Worm (Caenorhabditis elegans) whole organism, young adult: Measurements from ENCODE around the gene Y67D8C.7.

Experiments
- B0035.1 ChIP-seq: sonication (generic microtip); optimal IDR thresholded peaks from 2 replicates; lab custom pipeline; 2016; ENCODE audit warnings: missing genetic modification characterization, mild to moderate bottlenecking, missing compliant biosample characterization, missing genotype, missing genetic modification reagents
- B0261.1 ChIP-seq: sonication (generic microtip); optimal IDR thresholded peaks from 2 replicates; lab custom pipeline; 2016; ENCODE audit warnings: mild to moderate bottlenecking, missing genetic modification characterization, moderate library complexity, missing compliant biosample characterization
- C06A6.2 ChIP-seq: fragments of 200-800 bp; sonication (Bioruptor generic); conservative IDR thresholded peaks from 2 replicates; pipeline ENCODE4 v1.3.6; 2022; ENCODE audit warnings: missing genetic modification characterization, missing compliant biosample characterization
- C17E4.6 ChIP-seq: fragments of 200-800 bp; sonication (Bioruptor generic); IDR thresholded peaks from 2 replicates; pipeline ENCODE4 v1.3.6; 2022; ENCODE audit warnings: missing genetic modification reagents, missing genetic modification characterization, missing compliant biosample characterization
- F33H1.4 ChIP-seq: fragments of 200-800 bp; sonication (Bioruptor generic); IDR thresholded peaks from 2 replicates; pipeline ENCODE4 v1.3.6; 2022; ENCODE audit warnings: missing genetic modification reagents, missing genetic modification characterization, missing compliant biosample characterization
- F39B2.1 ChIP-seq: fragments of 200-800 bp; sonication (Bioruptor generic); IDR thresholded peaks from 2 replicates; pipeline ENCODE4 v1.3.6; 2022; ENCODE audit warnings: missing genetic modification reagents, missing genetic modification characterization, missing compliant biosample characterization
- F49E8.2 ChIP-seq: sonication (generic microtip); optimal IDR thresholded peaks from 3 replicates; lab custom pipeline; 2017; ENCODE audit warnings: missing genetic modification characterization, mild to moderate bottlenecking, missing compliant biosample characterization, antibody characterized with exemption, moderate library complexity; ENCODE audit not compliant: insufficient read depth
- F52B5.7 ChIP-seq: sonication (generic microtip); optimal IDR thresholded peaks from 2 replicates; lab custom pipeline; 2016; ENCODE audit warnings: mild to moderate bottlenecking, missing genetic modification characterization, missing compliant biosample characterization
- F57A8.1 ChIP-seq: fragments of 200-800 bp; sonication (Bioruptor generic); optimal IDR thresholded peaks from 2 replicates; lab custom pipeline; 2018; ENCODE audit warnings: mild to moderate bottlenecking, missing genetic modification characterization, moderate library complexity, missing compliant biosample characterization
- Y53F4B.3 ChIP-seq: fragments of 200-800 bp; sonication (Bioruptor generic); IDR thresholded peaks from 2 replicates; pipeline ENCODE4 v1.3.6; 2022; ENCODE audit warnings: missing genetic modification reagents, missing genetic modification characterization, missing compliant biosample characterization
- Y95B8A.8 ChIP-seq: fragments of 200-800 bp; sonication (Bioruptor generic); IDR thresholded peaks from 2 replicates; pipeline ENCODE4 v1.3.6; 2022; ENCODE audit warnings: missing genetic modification reagents, missing genetic modification characterization, missing compliant biosample characterization
- ZK185.1 ChIP-seq: sonication (generic microtip); optimal IDR thresholded peaks from 2 replicates; lab custom pipeline; 2016; ENCODE audit warnings: mild to moderate bottlenecking, missing genetic modification characterization, missing compliant biosample characterization; ENCODE audit not compliant: poor library complexity, severe bottlenecking
- aptf-2 ChIP-seq: fragments of 200-800 bp; sonication (Bioruptor generic); conservative IDR thresholded peaks from 2 replicates; pipeline ENCODE4 v1.3.6; 2022; ENCODE audit warnings: missing genetic modification reagents, missing genetic modification characterization, missing compliant biosample characterization
- athp-1 ChIP-seq: sonication (generic microtip); optimal IDR thresholded peaks from 2 replicates; lab custom pipeline; 2017; ENCODE audit warnings: mild to moderate bottlenecking, missing genetic modification characterization, missing compliant biosample characterization
- bed-1 ChIP-seq: fragments of 200-800 bp; sonication (Bioruptor generic); IDR thresholded peaks from 2 replicates; pipeline ENCODE4 v1.3.6; 2022; ENCODE audit warnings: missing genetic modification reagents, missing genetic modification characterization, missing compliant biosample characterization
- ccch-3 ChIP-seq: fragments of 200-800 bp; sonication (Bioruptor generic); optimal IDR thresholded peaks from 2 replicates; lab custom pipeline; 2018; ENCODE audit warnings: mild to moderate bottlenecking, missing genetic modification characterization, missing compliant biosample characterization
- ceh-100 ChIP-seq: fragments of 200-800 bp; sonication (Bioruptor generic); IDR thresholded peaks from 2 replicates; pipeline ENCODE4 v1.3.6; 2022; ENCODE audit warnings: missing genetic modification reagents, missing genetic modification characterization, missing compliant biosample characterization
- ceh-27 ChIP-seq: fragments of 200-800 bp; sonication (Bioruptor generic); optimal IDR thresholded peaks from 2 replicates; lab custom pipeline; 2018; ENCODE audit warnings: mild to moderate bottlenecking, missing genetic modification characterization, moderate library complexity, missing compliant biosample characterization
- ceh-40 ChIP-seq: fragments of 200-800 bp; sonication (Bioruptor generic); IDR thresholded peaks from 2 replicates; pipeline ENCODE4 v1.3.6; 2022; ENCODE audit warnings: missing genetic modification characterization, missing compliant biosample characterization
- ceh-58 ChIP-seq: fragments of 200-800 bp; sonication (Bioruptor generic); IDR thresholded peaks from 2 replicates; pipeline ENCODE4 v1.3.6; 2022; ENCODE audit warnings: missing genetic modification characterization, missing compliant biosample characterization
- dpl-1 ChIP-seq: fragments of 150-350 bp; optimal IDR thresholded peaks from 2 replicates; lab custom pipeline; 2014; ENCODE audit warnings: missing biosample characterization, missing genetic modification reagents, missing genetic modification characterization
- lag-1 ChIP-seq: fragments of 200-800 bp; sonication (Bioruptor generic); IDR thresholded peaks from 2 replicates; pipeline ENCODE4 v1.3.6; 2022; ENCODE audit warnings: missing genetic modification reagents, missing genetic modification characterization, missing compliant biosample characterization
- lin-26 ChIP-seq: fragments of 200-800 bp; sonication (Bioruptor generic); IDR thresholded peaks from 2 replicates; pipeline ENCODE4 v1.3.6; 2022; ENCODE audit warnings: missing genetic modification reagents, missing genetic modification characterization, missing compliant biosample characterization
- lin-35 ChIP-seq, 3 experiments: fragments of 150-350 bp in 2 of 3; sonication (generic microtip) in 1 of 3; optimal IDR thresholded peaks; 2 replicates each; lab custom pipeline; 2014 to 2018; ENCODE audit warnings: missing biosample characterization in 3 of 3, missing genetic modification characterization in 3 of 3, missing genetic modification reagents in 3 of 3
- lin-54 ChIP-seq: fragments of 200-800 bp; sonication (Bioruptor generic); optimal IDR thresholded peaks from 2 replicates; lab custom pipeline; 2018; ENCODE audit warnings: mild to moderate bottlenecking, missing genetic modification characterization, missing compliant biosample characterization
- lsl-1 ChIP-seq: fragments of 200-800 bp; sonication (Bioruptor generic); optimal IDR thresholded peaks from 2 replicates; lab custom pipeline; 2018; ENCODE audit warnings: mild to moderate bottlenecking, missing genetic modification characterization, moderate library complexity, missing compliant biosample characterization
- madf-3 ChIP-seq: fragments of 200-800 bp; sonication (Bioruptor generic); IDR thresholded peaks from 2 replicates; pipeline ENCODE4 v1.3.6; 2022; ENCODE audit warnings: missing genetic modification reagents, missing genetic modification characterization, missing compliant biosample characterization
- nhr-179 ChIP-seq: sonication (generic microtip); optimal IDR thresholded peaks from 2 replicates; lab custom pipeline; 2016; ENCODE audit warnings: mild to moderate bottlenecking, missing genetic modification characterization, missing compliant biosample characterization
- nhr-90 ChIP-seq: sonication (generic microtip); optimal IDR thresholded peaks from 2 replicates; lab custom pipeline; 2016; ENCODE audit warnings: missing genotype, mild to moderate bottlenecking, missing genetic modification characterization, missing compliant biosample characterization
- rcor-1 ChIP-seq: fragments of 200-800 bp; sonication (Bioruptor generic); IDR thresholded peaks from 2 replicates; pipeline ENCODE4 v1.3.6; 2022; ENCODE audit warnings: missing genetic modification reagents, missing genetic modification characterization, missing compliant biosample characterization
- rec-8 ChIP-seq, 2 experiments: sonication (generic microtip); optimal IDR thresholded peaks; 2 replicates each; lab custom pipeline; 2016; ENCODE audit warnings: mild to moderate bottlenecking in 2 of 2, missing genetic modification characterization in 2 of 2, missing genetic modification reagents in 2 of 2, missing genotype in 2 of 2, missing biosample characterization in 1 of 2, missing compliant biosample characterization in 1 of 2, moderate library complexity in 1 of 2
- snpc-1.3 ChIP-seq: sonication (generic microtip); optimal IDR thresholded peaks from 2 replicates; lab custom pipeline; 2017; ENCODE audit warnings: missing genetic modification characterization, mild to moderate bottlenecking, missing compliant biosample characterization, antibody characterized with exemption, moderate library complexity, missing genotype, missing genetic modification reagents; ENCODE audit not compliant: insufficient read depth
- snpc-4 ChIP-seq, 5 experiments: fragments of 150-350 bp in 1 of 5; sonication (generic microtip) in 4 of 5; optimal IDR thresholded peaks; 2 replicates each; lab custom pipeline; 2014 to 2018; ENCODE audit warnings: missing genetic modification characterization in 5 of 5, missing biosample characterization in 3 of 5, antibody characterized with exemption in 2 of 5, mild to moderate bottlenecking in 2 of 5, missing compliant biosample characterization in 2 of 5, missing genotype in 2 of 5, moderate library complexity in 2 of 5, missing genetic modification reagents in 1 of 5
- tlf-1 ChIP-seq: fragments of 200-800 bp; sonication (Bioruptor generic); optimal IDR thresholded peaks from 2 replicates; lab custom pipeline; 2018; ENCODE audit warnings: mild to moderate bottlenecking, missing genetic modification characterization, missing compliant biosample characterization
- zim-3 ChIP-seq: sonication (generic microtip); optimal IDR thresholded peaks from 2 replicates; lab custom pipeline; 2017; ENCODE audit warnings: mild to moderate bottlenecking, missing genetic modification characterization, moderate library complexity, missing compliant biosample characterization
- ztf-22 ChIP-seq: fragments of 200-800 bp; sonication (Bioruptor generic); optimal IDR thresholded peaks from 2 replicates; lab custom pipeline; 2018; ENCODE audit warnings: mild to moderate bottlenecking, missing genetic modification characterization, moderate library complexity, missing compliant biosample characterization
- ztf-25 ChIP-seq: fragments of 200-800 bp; sonication (Bioruptor generic); IDR thresholded peaks from 2 replicates; pipeline ENCODE4 v1.3.6; 2022; ENCODE audit warnings: missing genetic modification reagents, missing genetic modification characterization, missing compliant biosample characterization
- ztf-26 ChIP-seq: sonication (generic microtip); optimal IDR thresholded peaks from 2 replicates; lab custom pipeline; 2017; ENCODE audit warnings: missing genetic modification characterization, missing compliant biosample characterization
- ztf-3 ChIP-seq: fragments of 200-800 bp; sonication (Bioruptor generic); optimal IDR thresholded peaks from 2 replicates; lab custom pipeline; 2018; ENCODE audit warnings: mild to moderate bottlenecking, missing genetic modification characterization, missing compliant biosample characterization
- ztf-6 ChIP-seq: fragments of 200-800 bp; sonication (Bioruptor generic); IDR thresholded peaks from 2 replicates; pipeline ENCODE4 v1.3.6; 2022; ENCODE audit warnings: missing genetic modification reagents, missing genetic modification characterization, missing compliant biosample characterization

The Y67D8C.7 gene

ce11 chrIV:3055320-3055719 is 11.4 kb downstream of the Y67D8C.7 start (continued):
- TF ChIP-seq ztf-22 (no peak), ceh-100 (GFP tag; lab: Robert Waterston, UW) (no peak), ztf-26 (tag; lab: Kevin White, UChicago) (no peak)

- TF ChIP-seq lin-54 (no peak), ceh-58 (GFP tag; lab: Robert Waterston, UW) (no peak), lin-26 (GFP tag; lab: Robert Waterston, UW) (no peak), bed-1 (GFP tag; lab: Robert Waterston, UW) (no peak), ceh-27 (GFP tag; lab: Kevin White, UChicago) (no peak), C06A6.2 (no peak), C17E4.6 (GFP tag; lab: Robert Waterston, UW) (no peak), aptf-2 (no peak), snpc-4 (GFP tag; optimal IDR thresholded peaks at IDR 0.05; lab: Kevin White, UChicago) (no peak), snpc-4 (tag; optimal IDR thresholded peaks at IDR 0.05; lab: Kevin White, UChicago) (no peak), F49E8.2 (no peak), athp-1 (tag; lab: Kevin White, UChicago) (no peak), lin-35 (GFP tag; optimal IDR thresholded peaks at IDR 0.05; lab: Kevin White, UChicago) (no peak), ztf-22 (no peak), ceh-40 (GFP tag; lab: Robert Waterston, UW) (no peak), nhr-179 (no peak), zim-3 (tag; lab: Kevin White, UChicago) (no peak), madf-3 (no peak)
These were observed 13.3 kb downstream of the Y67D8C.7 start, which contains the start of gene ivph-3 for ce11 chrIV:3053428-3053827. Gene ivph-3 (plus strand): TSS chrIV:3053728.

ce11 chrIV:3050054-3050990 is 16.4 kb downstream of the Y67D8C.7 start, which contains the start of gene eel-1:
Gene eel-1 (minus strand): TSS chrIV:3050104.
- TF ChIP-seq bed-1 (GFP tag; lab: Robert Waterston, UW), result peak; percentile 94
- peak; percentile 90; the same call in 1 of the 2 replicates for TF ChIP-seq lag-1 (GFP tag; lab: Robert Waterston, UW)
- TF ChIP-seq dpl-1, result peak; percentile 86
- peak; percentile 94 for TF ChIP-seq ZK185.1 (tag; lab: Kevin White, UChicago)
- TF ChIP-seq tlf-1 (GFP tag; lab: Kevin White, UChicago), result peak; percentile 94
- TF ChIP-seq ceh-40 (GFP tag; lab: Robert Waterston, UW), result peak; percentile 92
- peak; percentile 59 for TF ChIP-seq snpc-1.3
- peak; percentile 100 for TF ChIP-seq F33H1.4 (GFP tag; lab: Robert Waterston, UW)
- TF ChIP-seq ztf-3 (GFP tag; lab: Kevin White, UChicago), result peak; percentile 71
- TF ChIP-seq F52B5.7 (tag; lab: Kevin White, UChicago), result peak; percentile 86
- TF ChIP-seq ccch-3, result peak; percentile 88
- peak; percentile 95 for TF ChIP-seq Y53F4B.3
- peak; percentile 95 for TF ChIP-seq lsl-1
- TF ChIP-seq rec-8 (tag; optimal IDR thresholded peaks at IDR 0.05; lab: Kevin White, UChicago), result peak; percentile 46 to 87
- peak; percentile 98 for TF ChIP-seq madf-3
- peak; percentile 72; the same call in 1 of the 2 replicates for TF ChIP-seq F39B2.1 (GFP tag; lab: Robert Waterston, UW)
- TF ChIP-seq B0035.1 (tag; lab: Kevin White, UChicago), result peak; percentile 79
- peak; percentile 99 for TF ChIP-seq rcor-1 (GFP tag; lab: Robert Waterston, UW)
- TF ChIP-seq nhr-90 (tag; lab: Kevin White, UChicago), result peak; percentile 72
- TF ChIP-seq C17E4.6 (GFP tag; lab: Robert Waterston, UW), result peak; percentile 98
- peak; percentile 97 for TF ChIP-seq ztf-6
- peak; percentile 99 for TF ChIP-seq ztf-25
- TF ChIP-seq aptf-2, result peak; percentile 95
- peak; percentile 99 for TF ChIP-seq Y95B8A.8 (GFP tag; lab: Robert Waterston, UW)
- TF ChIP-seq snpc-4 (GFP tag; optimal IDR thresholded peaks at IDR 0.05; lab: Kevin White, UChicago), result peak; percentile 75
- peak; percentile 2 to 75 (median 70) for TF ChIP-seq snpc-4 (tag; optimal IDR thresholded peaks at IDR 0.05; lab: Kevin White, UChicago)
- peak; percentile 17 for TF ChIP-seq B0261.1
- TF ChIP-seq F57A8.1 (GFP tag; lab: Kevin White, UChicago), result peak; percentile 47
- TF ChIP-seq ztf-22, result peak; percentile 83
- peak; percentile 100 for TF ChIP-seq ceh-100 (GFP tag; lab: Robert Waterston, UW)
- peak; percentile 91 for TF ChIP-seq lin-26 (GFP tag; lab: Robert Waterston, UW)
